Worm (Caenorhabditis elegans): Measurements from ENCODE around the gene C08F1.8.

- TF ChIP-seq sem-2 (GFP tag; optimal IDR thresholded peaks at IDR 0.05) = no peak
- no peak for TF ChIP-seq nhr-28 (tag; optimal IDR thresholded peaks at IDR 0.05)
- no peak for TF ChIP-seq unc-62 (GFP tag; optimal IDR thresholded peaks at IDR 0.05)
- TF ChIP-seq ceh-43 (GFP tag; optimal IDR thresholded peaks at IDR 0.05) = no peak
- no peak for TF ChIP-seq unc-39 (tag; optimal IDR thresholded peaks at IDR 0.05)
- no peak for TF ChIP-seq ztf-11 (tag; optimal IDR thresholded peaks at IDR 0.05)
- TF ChIP-seq snpc-4 (tag; optimal IDR thresholded peaks at IDR 0.05) = no peak
- no peak for TF ChIP-seq pha-4 (tag; optimal IDR thresholded peaks at IDR 0.05)
- no peak for TF ChIP-seq nhr-12 (tag; optimal IDR thresholded peaks at IDR 0.05)
- TF ChIP-seq sptf-1 (tag; optimal IDR thresholded peaks at IDR 0.05) = no peak
- TF ChIP-seq lsy-2 (tag; optimal IDR thresholded peaks at IDR 0.05) = no peak
- TF ChIP-seq lin-13 (tag; optimal IDR thresholded peaks at IDR 0.05) = no peak
Measured at ce11 chrII:1806358-1806757, 1.8 kb downstream of the C08F1.8 start, which contains the start of gene C08F1.12.

Measured in whole organism, mixed stage, embryonic.